Fruit fly (Drosophila melanogaster): Measurements from ENCODE around the gene CG10116.

Gene CG10116

DNA sequence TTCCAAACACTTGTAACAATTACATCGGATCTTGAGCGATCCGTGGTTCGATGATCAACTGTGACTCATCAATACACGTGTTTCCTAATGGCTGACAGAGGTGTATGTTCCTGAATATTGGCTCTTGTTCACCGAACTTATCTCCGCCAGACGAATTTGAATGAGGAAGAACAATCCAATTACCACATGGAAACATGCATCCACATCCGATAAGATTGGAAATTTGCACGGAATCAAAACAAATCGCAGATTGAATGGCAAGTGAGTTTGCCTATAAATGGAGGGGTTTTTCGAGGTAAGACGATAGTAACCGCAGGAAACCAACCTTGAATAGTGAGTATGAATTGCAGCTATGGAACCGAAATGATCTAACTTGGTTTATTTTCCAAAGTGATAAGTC is 19.4 kb downstream of the CG10116 start, which contains the start of gene CG10725:
Gene CG10725, plus strand, starts transcription at position 301 of the 400 bp plus-strand sequence.
- TF ChIP-seq noc (tag; optimal IDR thresholded peaks at IDR 0.05): no peak

DNA sequence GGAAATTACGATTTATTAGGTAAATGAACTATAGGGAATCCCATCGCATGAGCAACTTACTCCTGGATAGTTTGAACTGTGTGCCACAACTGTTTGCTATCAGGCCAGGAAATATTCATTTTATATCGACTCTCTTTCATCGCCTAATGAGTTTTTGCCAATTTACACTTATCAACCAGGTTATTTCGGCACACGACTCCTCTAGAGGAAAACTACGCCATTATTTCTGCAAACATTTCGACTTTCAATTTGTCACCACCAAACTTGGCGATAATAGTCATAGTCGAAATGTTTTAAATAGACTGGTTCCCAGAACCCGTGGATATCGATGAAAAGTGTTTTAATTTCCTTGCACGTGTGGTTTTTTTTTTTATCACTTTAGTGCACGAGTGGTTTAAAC is 20.0 kb downstream of the CG10116 start, which contains the start of gene CG10154:
Gene CG10154, minus strand, starts transcription at position 101 of the 400 bp plus-strand sequence.
- no peak for TF ChIP-seq noc (tag; optimal IDR thresholded peaks at IDR 0.05)

DNA sequence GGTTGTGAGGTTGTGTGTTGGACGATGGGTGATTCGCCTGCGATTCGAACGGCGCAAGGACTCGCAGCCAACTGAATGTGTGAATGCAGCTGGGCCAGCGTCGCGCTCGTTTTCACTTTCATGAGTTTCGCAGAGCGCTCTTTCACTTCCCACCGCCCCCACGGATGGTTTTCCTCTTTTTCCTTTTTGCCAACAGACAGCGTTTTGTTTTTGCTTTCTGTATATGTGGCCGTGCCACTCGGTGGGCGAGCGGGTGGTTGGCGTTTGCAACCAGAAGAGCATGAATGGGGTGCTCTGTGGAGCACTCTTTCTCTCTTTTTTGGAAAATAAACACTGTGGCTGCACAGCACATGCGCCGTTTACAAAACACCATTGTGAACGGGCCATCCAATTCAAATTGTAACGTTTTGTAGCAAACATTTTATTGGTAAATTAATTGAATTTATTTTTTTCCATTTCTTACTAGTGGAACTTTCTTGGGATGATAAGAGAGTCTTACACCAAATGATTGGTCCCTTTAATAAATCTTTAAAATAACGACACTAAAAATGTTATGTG is 21.8 kb downstream of the CG10116 start, which contains the start of gene CG10713:
Gene CG10713, minus strand, starts transcription at position 60 of the 558 bp plus-strand sequence.
- no peak for TF ChIP-seq noc (tag; optimal IDR thresholded peaks at IDR 0.05)

DNA sequence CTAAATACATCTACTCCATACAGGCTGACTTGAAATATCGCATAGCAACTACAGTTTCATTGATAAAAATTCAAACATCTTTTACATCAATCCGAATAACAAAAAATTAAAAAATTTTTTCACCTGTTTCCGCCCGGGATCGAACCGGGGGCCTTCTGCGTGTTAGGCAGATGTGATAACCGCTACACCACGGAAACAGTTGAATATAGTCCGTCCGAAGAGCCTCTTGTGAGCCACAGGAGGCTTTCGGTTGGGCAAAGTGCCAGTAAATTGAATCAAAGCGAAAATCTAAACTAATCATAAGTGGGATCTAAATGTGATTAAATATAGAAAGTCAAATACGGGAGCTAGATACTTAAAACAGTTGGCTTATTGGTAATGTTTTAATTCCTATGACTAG is 23.5 kb downstream of the CG10116 start:
- no peak for TF ChIP-seq noc (tag; optimal IDR thresholded peaks at IDR 0.05)

DNA sequence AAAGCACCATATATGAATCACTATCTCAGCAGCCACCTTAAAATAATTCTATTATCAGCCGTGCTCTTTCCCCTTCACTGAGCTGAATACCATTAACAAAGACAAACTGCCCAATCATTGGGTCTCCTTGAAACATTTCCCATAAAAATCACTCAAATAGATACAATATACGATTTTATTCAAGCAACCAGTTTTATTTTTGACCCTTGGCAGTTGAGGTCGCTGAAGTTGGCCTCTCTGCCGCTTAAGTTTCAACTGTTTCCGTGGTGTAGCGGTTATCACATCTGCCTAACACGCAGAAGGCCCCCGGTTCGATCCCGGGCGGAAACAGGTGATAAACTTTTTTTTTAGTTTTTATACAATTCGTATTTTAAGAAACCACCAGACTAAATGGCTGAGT is 24.2 kb downstream of the CG10116 start:
- TF ChIP-seq noc (tag; optimal IDR thresholded peaks at IDR 0.05): no peak

DNA sequence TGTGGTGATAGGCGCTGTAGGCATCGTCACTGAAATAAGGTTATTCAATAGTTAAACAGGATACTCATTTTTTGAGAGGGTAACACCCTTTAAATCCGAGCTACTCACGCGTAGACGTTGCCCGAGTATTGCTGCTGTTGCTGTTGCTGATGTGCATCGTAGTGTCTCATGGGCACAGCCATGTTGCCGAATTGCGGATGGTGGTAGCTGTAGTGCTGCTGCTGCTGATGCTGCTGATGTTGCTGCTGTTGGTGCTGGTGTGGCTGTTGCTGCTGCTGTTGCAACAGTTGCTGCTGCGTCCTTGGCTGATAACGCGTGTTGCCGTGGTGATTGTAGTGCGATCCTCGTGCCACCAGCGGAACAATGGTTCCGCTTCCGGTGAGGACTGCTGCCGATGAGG is 26.9 kb downstream of the CG10116 start:
- no peak for TF ChIP-seq noc (tag; optimal IDR thresholded peaks at IDR 0.05)

DNA sequence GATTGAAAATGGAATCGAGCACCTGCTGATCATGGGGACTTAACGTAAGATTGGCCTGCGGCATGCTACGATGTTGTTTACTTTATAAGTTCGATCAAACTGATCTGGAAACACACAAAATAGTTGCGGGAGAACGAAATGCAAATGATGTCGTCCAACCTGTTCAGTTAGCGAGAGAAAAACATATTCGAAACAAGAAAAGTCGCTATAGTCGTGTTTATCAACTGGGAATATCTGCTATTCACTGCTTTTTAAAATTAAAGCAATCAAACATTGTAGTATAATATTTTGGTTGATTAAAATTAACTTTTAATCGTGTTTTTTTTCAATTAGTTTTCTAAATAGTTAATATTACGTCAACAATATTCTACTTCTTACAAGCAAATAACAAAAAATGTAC is 30.5 kb downstream of the CG10116 start, which contains the start of gene CG14105:
Gene CG14105, minus strand, starts transcription at position 101 of the 400 bp plus-strand sequence.
- no peak for TF ChIP-seq noc (tag; optimal IDR thresholded peaks at IDR 0.05)

DNA sequence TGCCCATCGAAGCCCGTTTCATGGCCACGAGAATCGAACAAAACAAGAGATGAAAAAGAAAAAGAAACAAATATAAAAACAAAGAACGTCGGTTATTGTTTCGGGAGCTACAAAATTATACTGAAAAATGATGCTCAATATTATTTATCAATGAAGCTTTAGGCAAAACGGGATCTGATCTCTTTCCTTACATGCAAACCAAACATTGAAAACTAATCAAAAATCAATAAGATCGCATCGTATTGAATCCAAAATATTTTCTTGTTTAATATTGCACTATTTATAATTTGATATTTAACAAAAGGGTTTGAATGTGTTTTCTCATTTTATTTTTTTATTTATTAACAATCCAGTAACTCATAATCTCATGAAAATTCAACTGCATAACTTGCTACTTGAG is 31.5 kb downstream of the CG10116 start, which contains the start of gene CG14106:
Gene CG14106, minus strand, starts transcription at position 101 of the 400 bp plus-strand sequence.
- no peak for TF ChIP-seq noc (tag; optimal IDR thresholded peaks at IDR 0.05)

DNA sequence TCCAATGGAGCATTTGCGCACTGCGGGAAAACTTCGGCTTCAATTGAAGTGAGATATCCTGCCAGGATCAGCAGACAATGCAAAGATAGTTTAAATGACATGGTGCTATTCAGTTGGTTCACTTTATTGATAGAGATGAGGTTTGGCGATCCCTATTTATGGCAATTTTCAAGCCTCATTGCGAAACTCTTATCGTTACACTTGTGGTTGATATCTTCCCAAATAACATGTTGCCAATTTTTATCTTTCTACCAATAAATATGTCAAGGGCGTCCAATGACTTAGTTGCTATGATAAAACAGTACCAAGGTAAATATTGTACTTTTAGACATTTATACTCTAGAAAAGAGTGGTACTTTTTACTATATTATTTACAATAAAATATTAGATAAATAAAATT is 33.0 kb downstream of the CG10116 start, which contains the start of gene CG33263:
Gene CG33263, minus strand, starts transcription at position 101 of the 400 bp plus-strand sequence.
- no peak for TF ChIP-seq noc (tag; optimal IDR thresholded peaks at IDR 0.05)

DNA sequence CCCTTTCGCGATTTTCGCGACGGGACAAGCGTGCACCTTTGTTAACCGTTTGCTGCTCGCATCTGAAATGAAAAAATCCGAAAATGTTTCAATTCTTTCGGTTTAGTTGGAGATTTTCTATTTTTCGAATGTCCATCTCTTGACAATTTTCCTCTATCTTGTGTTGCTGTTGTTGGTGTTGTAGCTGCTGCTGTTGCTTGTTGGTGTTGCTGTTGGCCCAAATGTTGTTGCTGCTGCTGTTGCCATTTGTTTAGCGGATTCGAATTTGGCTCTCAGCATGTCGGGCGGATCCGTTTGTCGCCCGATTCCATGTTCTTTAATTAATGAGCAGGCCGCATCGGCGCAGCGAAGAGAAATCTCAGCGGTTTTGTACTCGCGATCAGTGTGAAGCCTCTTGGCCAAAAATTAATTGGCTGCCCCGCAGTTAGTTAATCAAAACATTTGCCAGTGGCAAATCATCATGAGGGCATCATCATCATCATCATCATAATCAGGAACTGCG is 34.7 kb downstream of the CG10116 start, which contains the start of gene CG32121:
Gene CG32121, minus strand, starts transcription at position 51 of the 502 bp plus-strand sequence.
- TF ChIP-seq noc (tag; optimal IDR thresholded peaks at IDR 0.05): no peak

DNA sequence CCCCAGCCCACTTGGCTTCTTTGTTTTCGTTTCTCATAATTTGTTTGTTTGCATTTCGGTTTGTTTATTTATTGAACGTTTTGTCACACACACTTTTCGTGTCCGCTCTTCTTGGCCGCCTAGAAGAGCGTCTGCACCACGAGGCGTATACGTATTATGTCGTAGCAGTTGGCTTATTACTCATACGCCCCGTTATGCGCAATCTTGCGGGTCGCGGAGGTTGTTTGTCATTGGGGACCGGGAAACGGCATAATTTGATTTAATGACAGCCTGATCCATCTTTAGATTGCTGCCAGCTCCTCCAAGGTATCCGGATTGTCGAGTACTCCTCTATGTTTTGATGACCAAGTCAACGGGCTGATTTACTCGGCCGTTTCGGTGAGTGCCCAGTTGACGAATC is 36.8 kb downstream of the CG10116 start:
- no peak for TF ChIP-seq noc (tag; optimal IDR thresholded peaks at IDR 0.05)

DNA sequence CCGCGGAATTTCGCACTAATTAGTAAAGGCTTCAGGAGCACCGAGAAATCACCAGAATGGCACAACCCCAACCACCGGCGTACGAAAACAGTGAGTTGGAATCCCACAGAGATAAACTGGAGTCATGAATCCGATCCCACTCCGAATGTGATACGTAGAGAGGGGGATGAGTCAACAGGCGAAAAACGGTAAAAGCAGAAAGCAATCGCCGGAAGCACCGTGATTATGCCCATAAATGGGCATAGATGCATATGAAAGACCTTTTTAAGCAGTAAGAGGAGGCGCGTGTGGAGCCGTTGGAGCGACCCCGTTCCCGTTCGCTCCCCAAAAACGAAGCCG is 44.2 kb downstream of the CG10116 start:
- TF ChIP-seq noc (tag; optimal IDR thresholded peaks at IDR 0.05): no peak

DNA sequence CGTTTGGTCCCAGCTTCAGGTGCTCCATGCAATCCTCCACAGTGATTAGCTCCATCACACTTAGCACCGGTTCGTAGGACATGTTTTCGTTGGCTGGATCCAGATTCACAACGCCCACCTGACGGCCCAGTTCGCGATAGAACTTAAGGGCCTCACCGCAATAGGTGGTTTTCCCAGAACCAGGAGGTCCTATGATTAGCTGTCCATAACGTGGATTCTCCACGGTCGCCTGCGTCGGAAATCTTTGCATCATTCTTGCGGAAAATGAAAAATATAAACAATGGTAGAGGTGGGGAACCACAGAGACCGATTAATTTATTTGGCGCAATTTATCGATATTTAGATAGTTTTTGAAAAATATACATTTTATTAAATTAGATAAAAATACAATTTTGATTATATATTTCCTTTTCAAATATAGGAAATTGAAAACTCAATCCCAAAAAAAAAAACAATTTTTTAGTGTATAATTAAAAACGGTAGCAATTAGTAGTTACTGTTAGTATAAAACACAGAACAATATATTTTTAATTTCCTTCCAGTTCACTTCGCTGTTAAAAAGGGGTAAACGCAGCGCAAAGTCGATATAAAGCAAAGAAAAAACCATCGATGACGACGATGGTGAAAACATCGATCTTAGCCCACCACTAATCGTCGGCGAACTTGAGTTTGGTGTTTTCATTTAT is 44.7 kb downstream of the CG10116 start, which contains the start of the genes CG10222 and flr:
Gene CG10222, minus strand, starts transcription at position 254 of the 686 bp plus-strand sequence.
Gene flr, plus strand, starts transcription at position 644 of the 686 bp plus-strand sequence.
- no peak for TF ChIP-seq noc (tag; optimal IDR thresholded peaks at IDR 0.05)

DNA sequence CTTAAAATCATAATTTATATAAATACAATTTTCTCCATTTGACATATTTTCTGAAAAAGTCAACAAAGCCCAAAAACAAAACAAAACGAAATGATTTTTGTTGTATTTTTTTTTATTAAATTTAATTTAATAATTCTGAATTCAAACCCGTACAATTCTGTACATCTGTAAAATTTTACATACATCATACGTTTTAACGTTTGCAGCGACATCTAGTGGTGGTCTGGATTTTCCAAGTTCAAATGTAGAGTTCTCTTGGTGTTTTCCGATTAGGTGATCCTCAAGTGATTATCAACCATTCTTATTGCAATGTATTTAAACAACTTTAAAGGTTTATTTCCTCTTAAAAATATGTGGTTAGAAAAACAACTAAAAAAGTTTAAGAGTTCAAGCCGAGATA is 46.0 kb downstream of the CG10116 start:
- no peak for TF ChIP-seq noc (tag; optimal IDR thresholded peaks at IDR 0.05)

DNA sequence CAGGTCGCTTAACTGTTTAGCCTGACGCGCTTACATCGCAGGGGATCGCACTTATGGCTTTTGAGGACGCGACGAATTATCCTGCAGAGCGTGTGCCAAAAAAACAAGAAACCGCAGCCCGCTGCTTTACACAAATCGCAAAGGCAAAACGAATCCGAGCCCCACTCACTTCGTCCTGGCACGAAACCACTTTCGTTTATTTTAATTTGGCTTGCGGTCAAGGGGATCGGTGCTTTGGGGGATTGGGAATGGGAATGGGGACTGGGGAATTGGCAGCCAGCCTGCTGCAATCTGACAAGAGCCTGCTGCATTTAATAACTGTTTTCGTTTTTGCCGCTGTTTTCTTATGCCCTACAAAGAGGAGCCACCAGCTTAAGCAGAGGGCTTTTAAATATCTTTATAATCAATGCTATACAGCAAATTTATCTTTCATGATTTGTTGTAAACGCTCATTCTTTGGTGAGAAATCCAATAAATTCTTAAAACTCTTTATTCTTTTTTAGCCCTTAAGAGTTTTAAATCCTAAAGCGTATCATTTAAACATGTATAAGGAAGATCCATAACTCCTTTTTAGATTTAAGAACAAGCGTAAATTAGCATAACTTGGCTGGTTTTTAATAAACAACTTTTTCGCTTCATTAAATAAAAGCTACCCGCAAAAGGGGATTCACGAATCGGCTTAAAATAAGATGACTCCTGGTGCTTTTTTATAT is 47.1 kb downstream of the CG10116 start:
- no peak for TF ChIP-seq noc (tag; optimal IDR thresholded peaks at IDR 0.05)

DNA sequence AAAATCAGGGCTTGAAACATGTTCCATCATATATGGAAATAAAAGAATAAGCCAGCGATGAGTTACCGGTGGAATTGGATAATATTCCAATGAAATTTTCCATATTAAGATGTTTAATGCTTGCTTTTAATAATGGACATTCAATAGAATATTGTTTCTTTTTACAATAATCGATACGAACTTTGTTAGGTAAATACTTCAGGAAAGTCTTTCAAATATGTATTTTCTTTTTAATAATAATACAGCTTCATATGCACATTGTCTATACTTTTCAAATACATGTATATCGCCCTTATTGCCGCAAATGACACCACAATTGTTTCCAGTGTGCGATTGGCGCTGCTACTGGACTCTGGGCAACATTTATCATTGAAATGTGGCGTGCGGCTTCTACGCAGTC is 50.2 kb downstream of the CG10116 start:
- no peak for TF ChIP-seq noc (tag; optimal IDR thresholded peaks at IDR 0.05)
